Fruit fly (Drosophila melanogaster) whole organism, embryonic: ENCODE data around the gene mthl1.
A peak's percentile ranks its signal among the peaks of the same experiment; 100 is the strongest.

Experiments
- Ada2b ChIP-seq: fragments of 200-800 bp; sonication (Bioruptor generic); IDR thresholded peaks from 2 replicates; pipeline ENCODE4 v1.3.6; 2022; ENCODE audit warnings: missing biosample characterization, missing genetic modification characterization
- BEAF-32 ChIP-seq: fragments of 200-800 bp; sonication (Bioruptor generic); optimal IDR thresholded peaks from 3 replicates; lab custom pipeline; 2017; ENCODE audit warnings: missing biosample characterization, missing genetic modification characterization, mild to moderate bottlenecking, moderate library complexity, missing genetic modification reagents
- CG10431 ChIP-seq: fragments of 200-800 bp; sonication (Bioruptor generic); optimal IDR thresholded peaks from 3 replicates; lab custom pipeline; 2018; ENCODE audit warnings: missing biosample characterization, mild to moderate bottlenecking, missing genetic modification characterization
- CG12391 ChIP-seq: fragments of 200-800 bp; sonication (Bioruptor generic); optimal IDR thresholded peaks from 3 replicates; lab custom pipeline; 2018; ENCODE audit warnings: missing biosample characterization, mild to moderate bottlenecking, missing genetic modification characterization, moderate library complexity
- CG13123 ChIP-seq: fragments of 200-800 bp; sonication (Bioruptor generic); optimal IDR thresholded peaks from 2 replicates; lab custom pipeline; 2016; ENCODE audit warnings: missing biosample characterization, missing genetic modification characterization
- CG15514 ChIP-seq: fragments of 200-800 bp; sonication (Bioruptor generic); optimal IDR thresholded peaks from 3 replicates; lab custom pipeline; 2017; ENCODE audit warnings: missing biosample characterization, missing genetic modification characterization, mild to moderate bottlenecking, moderate library complexity, missing genetic modification reagents
- CG1603 ChIP-seq: fragments of 200-800 bp; sonication (Bioruptor generic); optimal IDR thresholded peaks from 2 replicates; lab custom pipeline; 2019; ENCODE audit warnings: missing biosample characterization, mild to moderate bottlenecking, missing genetic modification characterization, moderate library complexity
- CG17359 ChIP-seq: fragments of 200-800 bp; sonication (Bioruptor generic); optimal IDR thresholded peaks from 3 replicates; lab custom pipeline; 2018; ENCODE audit warnings: missing biosample characterization, mild to moderate bottlenecking, missing genetic modification characterization, moderate library complexity
- CG17361 ChIP-seq: fragments of 200-800 bp; sonication (Bioruptor generic); IDR thresholded peaks from 3 replicates; pipeline ENCODE4 v1.3.6; 2022; ENCODE audit warnings: missing biosample characterization, missing genetic modification characterization
- CG17385 ChIP-seq: fragments of 200-800 bp; sonication (Bioruptor generic); optimal IDR thresholded peaks from 3 replicates; lab custom pipeline; 2018; ENCODE audit warnings: missing biosample characterization, mild to moderate bottlenecking, missing genetic modification characterization
- CG18011 ChIP-seq: fragments of 200-800 bp; sonication (Bioruptor generic); optimal IDR thresholded peaks from 2 replicates; lab custom pipeline; 2017; ENCODE audit warnings: missing biosample characterization, missing genetic modification characterization, mild to moderate bottlenecking, moderate library complexity, missing genotype
- CG2202 ChIP-seq: fragments of 200-800 bp; sonication (Bioruptor generic); optimal IDR thresholded peaks from 2 replicates; lab custom pipeline; 2018; ENCODE audit warnings: missing biosample characterization, mild to moderate bottlenecking, missing genetic modification characterization
- CG2712 ChIP-seq: fragments of 200-800 bp; optimal IDR thresholded peaks from 3 replicates; lab custom pipeline; 2019; ENCODE audit warnings: missing biosample characterization, mild to moderate bottlenecking, missing genetic modification characterization, moderate library complexity
- CG30403 ChIP-seq: fragments of 200-800 bp; sonication (Bioruptor generic); optimal IDR thresholded peaks from 3 replicates; lab custom pipeline; 2016; ENCODE audit warnings: missing biosample characterization, missing genetic modification characterization
- CG34224 ChIP-seq: fragments of 200-800 bp; sonication (Bioruptor generic); IDR thresholded peaks from 3 replicates; pipeline ENCODE4 v1.3.6; 2022; ENCODE audit warnings: missing biosample characterization, missing genetic modification characterization; ENCODE audit not compliant: partially characterized antibody
- CG4730 ChIP-seq: fragments of 200-800 bp; sonication (Bioruptor generic); IDR thresholded peaks from 2 replicates; pipeline ENCODE4 v1.3.6; 2022; ENCODE audit warnings: missing biosample characterization, missing genetic modification characterization
- CG6175 ChIP-seq: fragments of 200-800 bp; sonication (Bioruptor generic); IDR thresholded peaks from 3 replicates; pipeline ENCODE4 v1.3.6; 2022; ENCODE audit warnings: missing biosample characterization, missing genetic modification characterization
- CG6254 ChIP-seq: fragments of 200-800 bp; sonication (Bioruptor generic); optimal IDR thresholded peaks from 3 replicates; lab custom pipeline; 2017; ENCODE audit warnings: mild to moderate bottlenecking, missing biosample characterization, missing genetic modification reagents, missing genetic modification characterization
- CG7928 ChIP-seq: fragments of 200-800 bp; sonication (Bioruptor generic); optimal IDR thresholded peaks from 2 replicates; lab custom pipeline; 2017; ENCODE audit warnings: missing biosample characterization, mild to moderate bottlenecking, missing genetic modification characterization
- CG8290 ChIP-seq, 3 experiments: fragments of 200-800 bp; sonication (Bioruptor generic); optimal IDR thresholded peaks; 2 replicates each; lab custom pipeline; 2016 to 2019; ENCODE audit warnings: missing biosample characterization in 3 of 3, missing genetic modification characterization in 3 of 3, mild to moderate bottlenecking in 2 of 3, moderate library complexity in 1 of 3
- CG9817 ChIP-seq: fragments of 200-800 bp; sonication (Bioruptor generic); optimal IDR thresholded peaks from 2 replicates; lab custom pipeline; 2018; ENCODE audit warnings: missing biosample characterization, mild to moderate bottlenecking, missing genetic modification characterization, moderate library complexity
- CoRest ChIP-seq: fragments of 200-800 bp; sonication (Bioruptor generic); optimal IDR thresholded peaks from 3 replicates; lab custom pipeline; 2018; ENCODE audit warnings: missing biosample characterization, mild to moderate bottlenecking, missing genetic modification characterization, moderate library complexity
- Dp ChIP-seq: fragments of 200-800 bp; sonication (Bioruptor generic); optimal IDR thresholded peaks from 2 replicates; lab custom pipeline; 2018; ENCODE audit warnings: missing biosample characterization, mild to moderate bottlenecking, missing genetic modification characterization, moderate library complexity
- Ets97D ChIP-seq: fragments of 200-800 bp; sonication (Bioruptor generic); optimal IDR thresholded peaks from 3 replicates; lab custom pipeline; 2016; ENCODE audit warnings: missing biosample characterization, missing genetic modification characterization
- Gsc ChIP-seq: fragments of 200-800 bp; sonication (Bioruptor generic); IDR thresholded peaks from 2 replicates; pipeline ENCODE4 v1.3.6; 2022; ENCODE audit warnings: missing biosample characterization, missing genetic modification characterization
- Hr51 ChIP-seq, 2 experiments: fragments of 200-800 bp; sonication (Bioruptor generic); optimal IDR thresholded peaks; 2 replicates in 1 of 2; 3 replicates in 1 of 2; lab custom pipeline; 2016 to 2018; ENCODE audit warnings: missing biosample characterization in 2 of 2, missing genetic modification characterization in 2 of 2, mild to moderate bottlenecking in 1 of 2, moderate library complexity in 1 of 2
- Jarid2 ChIP-seq: fragments of 200-800 bp; sonication (Bioruptor generic); optimal IDR thresholded peaks from 3 replicates; lab custom pipeline; 2017; ENCODE audit warnings: mild to moderate bottlenecking, missing biosample characterization, missing genetic modification reagents, missing genetic modification characterization
- MBD-R2 ChIP-seq: fragments of 200-800 bp; sonication (Bioruptor generic); IDR thresholded peaks from 2 replicates; pipeline ENCODE4 v1.3.6; 2022; ENCODE audit warnings: missing biosample characterization, missing genetic modification characterization
- Myb ChIP-seq: fragments of 200-800 bp; sonication (Bioruptor generic); optimal IDR thresholded peaks from 2 replicates; lab custom pipeline; 2016; ENCODE audit warnings: missing biosample characterization, missing genetic modification characterization
- Rfx ChIP-seq: fragments of 200-800 bp; sonication (Bioruptor generic); IDR thresholded peaks from 2 replicates; pipeline ENCODE4 v1.3.6; 2022; ENCODE audit warnings: missing biosample characterization, missing genetic modification characterization
- Sox100B ChIP-seq: fragments of 200-800 bp; sonication (Bioruptor generic); optimal IDR thresholded peaks from 3 replicates; lab custom pipeline; 2018; ENCODE audit warnings: missing biosample characterization, mild to moderate bottlenecking, missing genetic modification characterization
- Sry-δ ChIP-seq: fragments of 200-800 bp; sonication (Bioruptor generic); optimal IDR thresholded peaks from 2 replicates; lab custom pipeline; 2016; ENCODE audit warnings: missing biosample characterization, missing genetic modification characterization
- ac ChIP-seq: fragments of 200-800 bp; sonication (Bioruptor generic); optimal IDR thresholded peaks from 3 replicates; lab custom pipeline; 2017; ENCODE audit warnings: missing biosample characterization, mild to moderate bottlenecking, missing genetic modification characterization
- aop ChIP-seq: fragments of 200-800 bp; sonication (Bioruptor generic); IDR thresholded peaks from 2 replicates; pipeline ENCODE4 v1.3.6; 2022; ENCODE audit warnings: missing biosample characterization, missing genetic modification characterization
- az2 ChIP-seq: fragments of 200-800 bp; sonication (Bioruptor generic); optimal IDR thresholded peaks from 3 replicates; lab custom pipeline; 2016; ENCODE audit warnings: missing biosample characterization, missing genetic modification characterization
- chm ChIP-seq: fragments of 200-800 bp; sonication (Bioruptor generic); IDR thresholded peaks from 2 replicates; pipeline ENCODE4 v1.3.6; 2022; ENCODE audit warnings: missing biosample characterization, missing genetic modification characterization
- cwo ChIP-seq: fragments of 200-800 bp; sonication (Bioruptor generic); optimal IDR thresholded peaks from 3 replicates; lab custom pipeline; 2017; ENCODE audit warnings: missing biosample characterization, missing genetic modification characterization, mild to moderate bottlenecking, moderate library complexity, missing genetic modification reagents
- dimm ChIP-seq: fragments of 200-800 bp; sonication (Bioruptor generic); IDR thresholded peaks from 2 replicates; pipeline ENCODE4 v1.3.6; 2022; ENCODE audit warnings: missing biosample characterization, missing genetic modification characterization
- fru ChIP-seq: fragments of >200 bp; optimal IDR thresholded peaks from 2 replicates; lab custom pipeline; 2017
- gem ChIP-seq: fragments of 200-800 bp; sonication (Bioruptor generic); optimal IDR thresholded peaks from 2 replicates; lab custom pipeline; 2019; ENCODE audit warnings: missing biosample characterization, mild to moderate bottlenecking, missing genetic modification characterization, moderate library complexity
- gfzf ChIP-seq: fragments of 200-800 bp; sonication (Bioruptor generic); optimal IDR thresholded peaks from 2 replicates; lab custom pipeline; 2016; ENCODE audit warnings: missing biosample characterization, mild to moderate bottlenecking, missing genetic modification characterization, moderate library complexity
- nerfin-2 ChIP-seq: fragments of 200-800 bp; sonication (Bioruptor generic); IDR thresholded peaks from 2 replicates; pipeline ENCODE4 v1.3.6; 2022; ENCODE audit warnings: missing biosample characterization, missing genetic modification characterization; ENCODE audit not compliant: partially characterized antibody
- prd ChIP-seq, 3 experiments: fragments of >200 bp in 2 of 3; fragments of 200-800 bp in 1 of 3; sonication (Bioruptor generic) in 1 of 3; optimal IDR thresholded peaks in 2 of 3; IDR thresholded peaks in 1 of 3; 2 replicates in 2 of 3; 3 replicates in 1 of 3; pipeline versions ENCODE4 v1.3.6 to Lab custom; 2017 to 2022; ENCODE audit warnings: missing biosample characterization in 1 of 3, missing genetic modification characterization in 1 of 3
- ro ChIP-seq: fragments of 200-800 bp; sonication (Bioruptor generic); IDR thresholded peaks from 2 replicates; pipeline ENCODE4 v1.3.6; 2022; ENCODE audit warnings: missing biosample characterization, missing genetic modification characterization
- row ChIP-seq: fragments of 200-800 bp; sonication (Bioruptor generic); IDR thresholded peaks from 3 replicates; pipeline ENCODE4 v1.3.6; 2022; ENCODE audit warnings: missing biosample characterization, missing genetic modification characterization
- sens ChIP-seq: fragments of 200-800 bp; sonication (Bioruptor generic); peaks from one replicate; lab custom pipeline; 2016; ENCODE audit warnings: missing biosample characterization, missing genetic modification characterization
- stwl ChIP-seq: fragments of 200-800 bp; sonication (Bioruptor generic); optimal IDR thresholded peaks from 3 replicates; lab custom pipeline; 2018; ENCODE audit warnings: missing biosample characterization, mild to moderate bottlenecking, missing genetic modification characterization, moderate library complexity

Gene mthl1

DNA sequence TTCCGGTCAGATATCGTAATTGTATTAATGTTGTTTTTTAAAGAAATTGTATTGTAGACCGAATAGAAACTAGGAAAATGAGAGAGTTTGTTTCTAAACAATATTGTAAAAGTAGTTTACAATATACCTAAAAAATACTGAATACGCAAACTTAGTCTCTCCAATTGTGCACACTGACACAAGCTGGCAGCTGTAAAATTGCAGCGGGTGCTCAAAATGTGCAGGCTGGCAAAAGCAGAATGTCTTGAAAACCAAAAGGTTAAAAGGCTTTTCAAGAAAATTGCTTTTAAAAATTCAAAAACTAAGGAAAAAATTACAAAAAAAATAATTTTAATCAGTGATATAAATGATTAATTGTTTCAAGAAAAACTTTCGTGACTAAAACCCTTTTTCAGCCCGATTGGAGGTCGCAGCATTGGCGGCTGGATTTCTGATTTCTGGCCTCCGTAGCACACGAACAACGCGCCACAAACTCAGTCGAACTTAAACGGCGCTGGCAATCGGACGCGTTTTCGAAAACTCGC is 55.0 kb downstream of the mthl1 start, which contains the start of gene CG4678 (continued):
- TF ChIP-seq fru (no peak), chm (GFP tag; lab: Robert Waterston, UW) (no peak), BEAF-32 (peak; percentile 28), CG18011 (GFP tag; lab: Kevin White, UChicago) (peak; percentile 99), MBD-R2 (GFP tag; lab: Robert Waterston, UW) (peak; percentile 35; the same call in 1 of the 2 replicates), row (GFP tag; lab: Robert Waterston, UW) (0 out of 3 replicates have a peak, but pooled peaks have one; percentile 20), sens (GFP tag; lab: Kevin White, UChicago) (peak; percentile 73), Jarid2 (GFP tag; lab: Kevin White, UChicago) (peak; percentile 29), Ets97D (peak; percentile 52), gfzf (peak; percentile 72), CG2712 (tag; lab: Kevin White, UChicago) (peak; percentile 5), CG8290 (GFP tag; optimal IDR thresholded peaks at IDR 0.05; lab: Kevin White, UChicago) (no peak), CG8290 (tag; optimal IDR thresholded peaks at IDR 0.05; lab: Kevin White, UChicago) (peak in 1 of 2 experiments; percentile 3), CG12391 (tag; lab: Kevin White, UChicago) (no peak), CG6254 (GFP tag; lab: Kevin White, UChicago) (peak; percentile 14), CG17385 (GFP tag; lab: Kevin White, UChicago) (no peak), CG7928 (no peak), stwl (peak; percentile 90), CG1603 (peak; percentile 49), Rfx (GFP tag; lab: Robert Waterston, UW) (peak; percentile 26; the same call in 1 of the 2 replicates), CG15514 (GFP tag; lab: Kevin White, UChicago) (peak; percentile 24), az2 (GFP tag; lab: Kevin White, UChicago) (no peak), Hr51 (GFP tag; optimal IDR thresholded peaks at IDR 0.05; lab: Kevin White, UChicago) (peak in 1 of 2 experiments; percentile 12), Sry-δ (GFP tag; lab: Kevin White, UChicago) (peak; percentile 9), Myb (GFP tag; lab: Kevin White, UChicago) (peak; percentile 52), CG9817 (tag; lab: Kevin White, UChicago) (no peak), CG2202 (tag; lab: Kevin White, UChicago) (no peak), CG17359 (tag; lab: Kevin White, UChicago) (peak; percentile 8), Dp (GFP tag; lab: Kevin White, UChicago) (peak; percentile 83)

DNA sequence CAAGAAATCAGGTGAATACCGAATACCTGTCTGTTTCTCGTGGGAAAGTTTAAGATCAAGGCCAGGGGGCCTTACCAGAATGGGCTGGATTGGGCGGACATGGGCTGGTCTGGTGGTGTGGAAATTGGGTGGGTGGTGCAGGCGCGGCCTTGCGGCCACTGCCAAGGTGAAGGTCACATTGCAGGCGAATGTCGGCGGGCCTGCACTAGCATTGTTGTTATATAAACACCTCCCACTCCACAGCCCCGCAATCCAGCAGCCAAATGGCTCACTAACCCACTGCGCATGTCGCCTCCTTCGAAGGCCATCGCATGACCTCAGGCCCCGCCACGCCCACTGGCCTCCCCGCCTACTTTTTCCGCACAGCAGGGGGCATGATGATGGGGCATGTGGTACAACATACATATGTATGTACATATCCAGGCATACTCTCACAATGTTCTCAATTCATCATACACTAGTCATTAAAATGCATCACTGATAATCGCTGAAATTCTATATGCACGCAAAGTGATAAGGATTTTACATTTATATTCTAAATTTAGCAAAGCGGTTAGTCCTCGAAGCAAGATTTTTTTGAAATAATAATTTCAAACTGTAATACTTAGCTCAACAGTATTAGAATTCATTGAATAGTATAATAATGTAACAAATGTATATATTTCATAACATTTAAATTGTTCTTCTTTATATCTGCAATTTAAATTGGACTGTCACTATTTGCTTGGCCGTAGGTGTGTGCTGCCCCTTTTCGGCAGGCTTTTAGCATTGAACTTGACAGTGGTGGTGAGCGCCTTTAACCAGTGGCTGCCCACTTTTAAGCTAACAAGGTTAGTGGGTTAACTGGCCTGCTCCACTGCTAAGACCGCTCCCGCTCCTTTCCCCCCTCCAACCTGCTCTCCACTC is 56.1 kb downstream of the mthl1 start:
- peak; percentile 17 for TF ChIP-seq CoRest (tag; lab: Kevin White, UChicago)
- no peak for TF ChIP-seq CG10431 (GFP tag; lab: Kevin White, UChicago)
- no peak for TF ChIP-seq cwo
- no peak for TF ChIP-seq aop (GFP tag; lab: Robert Waterston, UW)
- TF ChIP-seq CG4730 (GFP tag; lab: Robert Waterston, UW): peak; percentile 23; the same call in 1 of the 2 replicates
- TF ChIP-seq CG6175 (GFP tag; lab: Robert Waterston, UW): no peak
- TF ChIP-seq ac (GFP tag; lab: Kevin White, UChicago): no peak
- no peak for TF ChIP-seq nerfin-2 (GFP tag; lab: Robert Waterston, UW)
- no peak for TF ChIP-seq Gsc (GFP tag; lab: Robert Waterston, UW)
- TF ChIP-seq CG34224 (GFP tag; lab: Robert Waterston, UW): no peak
- peak; percentile 49 for TF ChIP-seq gem
- no peak for TF ChIP-seq CG13123 (GFP tag; lab: Kevin White, UChicago)
- TF ChIP-seq CG30403 (GFP tag; lab: Kevin White, UChicago): peak; percentile 7
- peak; percentile 48 for TF ChIP-seq CG17361 (GFP tag; lab: Robert Waterston, UW)
- TF ChIP-seq prd (optimal IDR thresholded peaks at IDR 0.05; lab: Kevin White, UChicago): no peak
- no peak for TF ChIP-seq prd (GFP tag; IDR thresholded peaks at IDR 0.05; lab: Robert Waterston, UW)
- no peak for TF ChIP-seq dimm (GFP tag; lab: Robert Waterston, UW)
- no peak for TF ChIP-seq ro (GFP tag; lab: Robert Waterston, UW)
- TF ChIP-seq Sox100B (GFP tag; lab: Kevin White, UChicago): peak; percentile 12
- no peak for TF ChIP-seq Ada2b
